Worm (Caenorhabditis elegans) whole organism, L3 larva: ENCODE data around the gene npp-25.

Experiments
- R02D3.7 ChIP-seq: fragments of 150-350 bp; optimal IDR thresholded peaks from 2 replicates; lab custom pipeline; 2014; ENCODE audit warnings: missing biosample characterization, missing genetic modification characterization
- ZK546.5 ChIP-seq: sonication (generic microtip); optimal IDR thresholded peaks from 2 replicates; lab custom pipeline; 2017; ENCODE audit warnings: missing biosample characterization, missing genetic modification characterization
- aly-2 ChIP-seq: fragments of 150-350 bp; optimal IDR thresholded peaks from 2 replicates; lab custom pipeline; 2014; ENCODE audit warnings: missing biosample characterization, missing genetic modification characterization
- ama-1 ChIP-seq: fragments of 150-350 bp; optimal IDR thresholded peaks from 2 replicates; lab custom pipeline; 2018
- ceh-16 ChIP-seq: sonication (generic microtip); optimal IDR thresholded peaks from 2 replicates; lab custom pipeline; 2017; ENCODE audit warnings: missing biosample characterization, missing genetic modification characterization
- ceh-28 ChIP-seq: fragments of 150-350 bp; optimal IDR thresholded peaks from 2 replicates; lab custom pipeline; 2014; ENCODE audit warnings: missing biosample characterization, missing genetic modification reagents, missing genetic modification characterization
- ceh-82 ChIP-seq: fragments of 150-350 bp; optimal IDR thresholded peaks from 2 replicates; lab custom pipeline; 2014; ENCODE audit warnings: missing biosample characterization, missing genetic modification characterization
- ceh-9 ChIP-seq: sonication (generic microtip); optimal IDR thresholded peaks from 2 replicates; lab custom pipeline; 2018; ENCODE audit warnings: missing biosample characterization, missing genetic modification characterization
- daf-12 ChIP-seq: fragments of 150-350 bp; optimal IDR thresholded peaks from 2 replicates; lab custom pipeline; 2014; ENCODE audit warnings: missing biosample characterization, missing genetic modification reagents, missing genetic modification characterization
- egl-27 ChIP-seq: sonication (generic microtip); optimal IDR thresholded peaks from 4 replicates; lab custom pipeline; 2017; ENCODE audit warnings: missing biosample characterization, missing genetic modification reagents, missing genetic modification characterization
- egl-5 ChIP-seq: fragments of 150-350 bp; optimal IDR thresholded peaks from 2 replicates; lab custom pipeline; 2017; ENCODE audit warnings: missing biosample characterization, missing genetic modification reagents, missing genetic modification characterization, inconsistent platforms
- elt-1 ChIP-seq: fragments of 150-350 bp; optimal IDR thresholded peaks from 2 replicates; lab custom pipeline; 2014; ENCODE audit warnings: missing biosample characterization, missing genetic modification characterization
- elt-2 ChIP-seq: sonication (generic microtip); optimal IDR thresholded peaks from 2 replicates; lab custom pipeline; 2016; ENCODE audit warnings: missing genetic modification reagents, mild to moderate bottlenecking, missing genetic modification characterization, missing compliant biosample characterization
- elt-3 ChIP-seq, 3 experiments: fragments of 150-350 bp in 1 of 3; sonication (generic microtip) in 2 of 3; optimal IDR thresholded peaks; 2 replicates in 2 of 3; 4 replicates in 1 of 3; lab custom pipeline; 2014 to 2017; ENCODE audit warnings: missing biosample characterization in 3 of 3, missing genetic modification characterization in 3 of 3
- eor-1 ChIP-seq, 2 experiments: fragments of 150-350 bp; optimal IDR thresholded peaks; 2 replicates each; lab custom pipeline; 2014 to 2018; ENCODE audit warnings: missing biosample characterization in 2 of 2, missing genetic modification characterization in 2 of 2
- fkh-10 ChIP-seq: sonication (generic microtip); optimal IDR thresholded peaks from 2 replicates; lab custom pipeline; 2017; ENCODE audit warnings: missing biosample characterization, missing genetic modification reagents, missing genetic modification characterization
- fkh-2 ChIP-seq: fragments of 150-350 bp; optimal IDR thresholded peaks from 2 replicates; lab custom pipeline; 2014; ENCODE audit warnings: missing biosample characterization, missing genetic modification reagents, missing genetic modification characterization
- fos-1 ChIP-seq: fragments of 150-350 bp; optimal IDR thresholded peaks from 2 replicates; lab custom pipeline; 2014; ENCODE audit warnings: missing biosample characterization, missing genetic modification characterization
- hmg-11 ChIP-seq: sonication (generic microtip); optimal IDR thresholded peaks from 2 replicates; lab custom pipeline; 2016; ENCODE audit warnings: missing genetic modification characterization, missing compliant biosample characterization
- jun-1 ChIP-seq: fragments of 150-350 bp; optimal IDR thresholded peaks from 2 replicates; lab custom pipeline; 2014; ENCODE audit warnings: missing biosample characterization, missing genetic modification reagents, missing genetic modification characterization
- lin-15B ChIP-seq: fragments of 150-350 bp; optimal IDR thresholded peaks from 2 replicates; lab custom pipeline; 2014; ENCODE audit warnings: missing biosample characterization, missing genetic modification characterization
- lin-39 ChIP-seq: fragments of 150-350 bp; optimal IDR thresholded peaks from 2 replicates; lab custom pipeline; 2018; ENCODE audit warnings: missing biosample characterization, missing genetic modification reagents, missing genetic modification characterization
- lsy-12 ChIP-seq: sonication (generic microtip); optimal IDR thresholded peaks from 2 replicates; lab custom pipeline; 2016; ENCODE audit warnings: mild to moderate bottlenecking, missing genetic modification characterization, missing compliant biosample characterization
- mdl-1 ChIP-seq: fragments of 150-350 bp; optimal IDR thresholded peaks from 2 replicates; lab custom pipeline; 2014; ENCODE audit warnings: missing biosample characterization, missing genetic modification characterization
- mml-1 ChIP-seq: fragments of 150-350 bp; sonication (generic microtip); optimal IDR thresholded peaks from 3 replicates; lab custom pipeline; 2014; ENCODE audit warnings: missing biosample characterization, missing genetic modification characterization
- nfya-1 ChIP-seq: sonication (generic microtip); optimal IDR thresholded peaks from 2 replicates; lab custom pipeline; 2017; ENCODE audit warnings: missing genetic modification characterization, mild to moderate bottlenecking, missing compliant biosample characterization, antibody characterized with exemption, moderate library complexity; ENCODE audit not compliant: insufficient read depth
- nhr-11 ChIP-seq: fragments of 150-350 bp; optimal IDR thresholded peaks from 2 replicates; lab custom pipeline; 2014; ENCODE audit warnings: missing biosample characterization, missing genetic modification characterization
- nhr-12 ChIP-seq: fragments of 150-350 bp; optimal IDR thresholded peaks from 2 replicates; lab custom pipeline; 2014; ENCODE audit warnings: missing biosample characterization, missing genetic modification characterization
- nhr-23 ChIP-seq: fragments of 150-350 bp; optimal IDR thresholded peaks from 2 replicates; lab custom pipeline; 2014; ENCODE audit warnings: missing biosample characterization, missing genetic modification reagents, missing genetic modification characterization
- nhr-237 ChIP-seq: fragments of 150-350 bp; optimal IDR thresholded peaks from 2 replicates; lab custom pipeline; 2014; ENCODE audit warnings: missing biosample characterization, missing genetic modification characterization
- nhr-25 ChIP-seq: sonication (generic microtip); optimal IDR thresholded peaks from 2 replicates; lab custom pipeline; 2017; ENCODE audit warnings: missing biosample characterization, missing genetic modification characterization
- nhr-28 ChIP-seq: fragments of 150-350 bp; optimal IDR thresholded peaks from 2 replicates; lab custom pipeline; 2014; ENCODE audit warnings: missing biosample characterization, missing genetic modification characterization
- nhr-43 ChIP-seq: sonication (generic microtip); optimal IDR thresholded peaks from 2 replicates; lab custom pipeline; 2016; ENCODE audit warnings: mild to moderate bottlenecking, missing genetic modification characterization, missing compliant biosample characterization; ENCODE audit not compliant: poor library complexity, severe bottlenecking
- nhr-67 ChIP-seq: fragments of 150-350 bp; optimal IDR thresholded peaks from 2 replicates; lab custom pipeline; 2014; ENCODE audit warnings: missing biosample characterization, missing genetic modification characterization
- nhr-76 ChIP-seq: fragments of 150-350 bp; sonication (generic microtip); optimal IDR thresholded peaks from 5 replicates; lab custom pipeline; 2014; ENCODE audit warnings: missing biosample characterization, missing genetic modification characterization
- nhr-77 ChIP-seq: fragments of 150-350 bp; optimal IDR thresholded peaks from 2 replicates; lab custom pipeline; 2014; ENCODE audit warnings: missing biosample characterization, missing genetic modification characterization
- pha-4 ChIP-seq: fragments of 150-350 bp; optimal IDR thresholded peaks from 2 replicates; lab custom pipeline; 2014; ENCODE audit warnings: missing biosample characterization, missing genetic modification reagents, missing genetic modification characterization
- pqm-1 ChIP-seq: fragments of 150-350 bp; optimal IDR thresholded peaks from 2 replicates; lab custom pipeline; 2017; ENCODE audit warnings: missing biosample characterization, missing genetic modification characterization, inconsistent platforms
- sea-2 ChIP-seq: fragments of 150-350 bp; sonication (generic microtip); optimal IDR thresholded peaks from 4 replicates; lab custom pipeline; 2014; ENCODE audit warnings: missing biosample characterization, missing genetic modification reagents, missing genetic modification characterization
- skn-1 ChIP-seq: fragments of 150-350 bp; optimal IDR thresholded peaks from 2 replicates; lab custom pipeline; 2014; ENCODE audit warnings: missing biosample characterization, missing genetic modification characterization
- snpc-4 ChIP-seq: fragments of 150-350 bp; optimal IDR thresholded peaks from 2 replicates; lab custom pipeline; 2014; ENCODE audit warnings: missing biosample characterization, missing genetic modification characterization
- tbx-2 ChIP-seq: sonication (generic microtip); optimal IDR thresholded peaks from 2 replicates; lab custom pipeline; 2016; ENCODE audit warnings: mild to moderate bottlenecking, missing genetic modification characterization, missing compliant biosample characterization
- unc-39 ChIP-seq: sonication (generic microtip); optimal IDR thresholded peaks from 4 replicates; lab custom pipeline; 2017; ENCODE audit warnings: missing biosample characterization, missing genetic modification characterization
- unc-62 ChIP-seq: fragments of 150-350 bp; sonication (generic microtip); optimal IDR thresholded peaks from 4 replicates; lab custom pipeline; 2014; ENCODE audit warnings: missing biosample characterization, missing genetic modification reagents, missing genetic modification characterization
- zag-1 ChIP-seq: fragments of 150-350 bp; optimal IDR thresholded peaks from 2 replicates; lab custom pipeline; 2014; ENCODE audit warnings: missing biosample characterization, missing genetic modification characterization
- ztf-11 ChIP-seq: fragments of 150-350 bp; optimal IDR thresholded peaks from 2 replicates; lab custom pipeline; 2014; ENCODE audit warnings: missing biosample characterization, missing genetic modification characterization
- ztf-4 ChIP-seq: fragments of 150-350 bp; optimal IDR thresholded peaks from 2 replicates; lab custom pipeline; 2014; ENCODE audit warnings: missing biosample characterization, missing genetic modification characterization

The npp-25 gene

ce11 chrIII:12906611-12907037 lies 19.2 kb downstream of the npp-25 start (continued):
- TF ChIP-seq ceh-9 (tag; lab: Kevin White, UChicago): no peak
- no peak for TF ChIP-seq nfya-1 (tag; lab: Kevin White, UChicago)
- TF ChIP-seq nhr-67: no peak
- TF ChIP-seq unc-62 (GFP tag; lab: Kevin White, UChicago): no peak
- no peak for TF ChIP-seq nhr-76 (tag; lab: Kevin White, UChicago)
- TF ChIP-seq daf-12: no peak
- no peak for TF ChIP-seq nhr-25 (tag; lab: Kevin White, UChicago)
- peak; percentile 87 for TF ChIP-seq nhr-43
- no peak for TF ChIP-seq ceh-16 (tag; lab: Kevin White, UChicago)
- peak; percentile 86 for TF ChIP-seq aly-2 (tag; lab: Kevin White, UChicago)
- TF ChIP-seq nhr-28 (tag; lab: Kevin White, UChicago): no peak
- TF ChIP-seq nhr-23: no peak
- TF ChIP-seq elt-2 (tag; lab: Kevin White, UChicago): peak; percentile 37

DNA sequence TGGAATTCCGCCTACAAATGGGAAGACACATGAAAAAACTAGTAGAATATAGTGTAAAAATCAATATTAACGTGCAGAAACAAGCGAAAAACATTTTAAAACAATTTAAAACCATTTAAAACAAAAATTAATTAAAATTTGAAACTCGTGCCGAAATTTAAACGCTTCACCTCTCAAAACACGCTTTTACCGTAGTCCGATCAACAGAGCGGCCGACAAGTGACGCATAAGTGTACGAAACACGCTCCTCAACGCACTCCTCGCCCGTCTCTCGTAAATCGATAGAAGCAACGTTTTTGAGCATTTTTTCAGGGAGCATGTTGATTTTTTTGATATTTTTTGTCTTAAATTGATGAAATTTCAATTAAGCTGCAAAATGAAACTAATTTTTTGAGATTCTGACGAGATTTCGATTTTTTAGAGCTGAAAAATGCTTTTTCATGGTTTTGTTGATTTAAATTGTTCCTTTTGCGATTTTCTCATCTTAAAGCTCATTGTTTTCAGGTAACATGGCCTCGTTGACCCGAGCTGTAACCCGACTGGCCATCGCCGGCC lies 20.7 kb downstream of the npp-25 start, which contains the start of gene cox-5A:
Gene cox-5A, plus strand, starts transcription at position 505 of the 555 bp plus-strand sequence.
- TF ChIP-seq nfya-1 (tag; lab: Kevin White, UChicago): peak; percentile 100
- TF ChIP-seq pqm-1: peak; percentile 95
- peak; percentile 97 for TF ChIP-seq ceh-82 (tag; lab: Kevin White, UChicago)
- peak in 2 of 3 experiments; percentile 44 to 85 for TF ChIP-seq elt-3 (tag; optimal IDR thresholded peaks at IDR 0.05; lab: Kevin White, UChicago)
- peak; percentile 99 for TF ChIP-seq nhr-25 (tag; lab: Kevin White, UChicago)
- TF ChIP-seq nhr-12: no peak
- peak; percentile 93 for TF ChIP-seq egl-27 (tag; lab: Kevin White, UChicago)
- peak; percentile 58 for TF ChIP-seq mdl-1 (tag; lab: Kevin White, UChicago)
- TF ChIP-seq egl-5 (tag; lab: Kevin White, UChicago): peak; percentile 96
- TF ChIP-seq snpc-4: peak; percentile 97
- peak; percentile 94 for TF ChIP-seq elt-2 (tag; lab: Kevin White, UChicago)
- TF ChIP-seq sea-2 (GFP tag; lab: Kevin White, UChicago): peak; percentile 85
- peak; percentile 85 for TF ChIP-seq zag-1
- TF ChIP-seq pha-4 (tag; lab: Kevin White, UChicago): peak; percentile 100
- peak; percentile 99 for TF ChIP-seq lin-39 (tag; lab: Kevin White, UChicago)
- peak; percentile 95 for TF ChIP-seq ztf-4
- peak; percentile 99 for TF ChIP-seq lsy-12
- TF ChIP-seq aly-2 (tag; lab: Kevin White, UChicago): peak; percentile 96
- no peak for TF ChIP-seq ceh-9 (tag; lab: Kevin White, UChicago)
- peak; percentile 98 for TF ChIP-seq jun-1 (tag; lab: Kevin White, UChicago)
- peak; percentile 80 for TF ChIP-seq nhr-76 (tag; lab: Kevin White, UChicago)
- TF ChIP-seq nhr-43: peak; percentile 98
- TF ChIP-seq fkh-2 (tag; lab: Kevin White, UChicago): peak; percentile 37
- peak; percentile 94 for TF ChIP-seq nhr-11 (tag; lab: Kevin White, UChicago)
- TF ChIP-seq ama-1 (lab: Kevin White, UChicago): peak; percentile 73
- TF ChIP-seq nhr-77: peak; percentile 92
- TF ChIP-seq ceh-16 (tag; lab: Kevin White, UChicago): peak; percentile 64
- TF ChIP-seq nhr-23: peak; percentile 100
- TF ChIP-seq R02D3.7 (tag; lab: Kevin White, UChicago): peak; percentile 94
- TF ChIP-seq elt-1 (tag; lab: Kevin White, UChicago): peak; percentile 87
- TF ChIP-seq mml-1 (tag; lab: Kevin White, UChicago): no peak
- TF ChIP-seq nhr-28 (tag; lab: Kevin White, UChicago): peak; percentile 70
- TF ChIP-seq unc-62 (GFP tag; lab: Kevin White, UChicago): peak; percentile 95
- TF ChIP-seq nhr-67: peak; percentile 10
- peak; percentile 99 for TF ChIP-seq lin-15B (tag; lab: Kevin White, UChicago)
- peak; percentile 78 for TF ChIP-seq daf-12
- peak; percentile 26 for TF ChIP-seq nhr-237 (tag; lab: Kevin White, UChicago)
- peak; percentile 67 for TF ChIP-seq ZK546.5
- peak; percentile 98 for TF ChIP-seq fkh-10 (GFP tag; lab: Kevin White, UChicago)
- TF ChIP-seq unc-39 (tag; lab: Kevin White, UChicago): peak; percentile 25
- TF ChIP-seq eor-1 (tag; optimal IDR thresholded peaks at IDR 0.05; lab: Kevin White, UChicago): peak in 1 of 2 experiments; percentile 11
- no peak for TF ChIP-seq ztf-11 (tag; lab: Kevin White, UChicago)
- peak; percentile 96 for TF ChIP-seq fos-1
- TF ChIP-seq hmg-11 (tag; lab: Kevin White, UChicago): peak; percentile 99
- TF ChIP-seq ceh-28 (tag; lab: Kevin White, UChicago): peak; percentile 99
- TF ChIP-seq skn-1 (tag; lab: Kevin White, UChicago): peak; percentile 97
- TF ChIP-seq tbx-2 (tag; lab: Kevin White, UChicago): peak; percentile 97
- TF ChIP-seq, all 47 proteins: peak for 43
